Fruit fly (Drosophila melanogaster): ENCODE data around the gene CG15212.

CG15212 gene

dm6 chr3L:5154917-5155613, 23.7 kb downstream of the CG15212 start:
- TF ChIP-seq CTCF (optimal IDR thresholded peaks at IDR 0.05) (no peak), CG8478 (optimal IDR thresholded peaks at IDR 0.05) (no peak)

- no peak for TF ChIP-seq CTCF (optimal IDR thresholded peaks at IDR 0.05)
- TF ChIP-seq CG8478 (optimal IDR thresholded peaks at IDR 0.05) = no peak
Measured at dm6 chr3L:5172470-5172869, 41.1 kb downstream of the CG15212 start.

dm6 chr3L:5176071-5176470, 44.7 kb downstream of the CG15212 start:
- no peak for TF ChIP-seq CG8478 (optimal IDR thresholded peaks at IDR 0.05)
- TF ChIP-seq CTCF (optimal IDR thresholded peaks at IDR 0.05) = no peak

dm6 chr3L:5176789-5177188, 45.4 kb downstream of the CG15212 start:
- no peak for TF ChIP-seq CG8478 (optimal IDR thresholded peaks at IDR 0.05)
- TF ChIP-seq CTCF (optimal IDR thresholded peaks at IDR 0.05) = no peak

dm6 chr3L:5178903-5179302, 47.6 kb downstream of the CG15212 start:
- TF ChIP-seq CG8478 (optimal IDR thresholded peaks at IDR 0.05) = no peak
- TF ChIP-seq CTCF (optimal IDR thresholded peaks at IDR 0.05) = no peak

dm6 chr3L:5180179-5180578, 48.8 kb downstream of the CG15212 start:
- TF ChIP-seq CTCF (optimal IDR thresholded peaks at IDR 0.05) = no peak
- no peak for TF ChIP-seq CG8478 (optimal IDR thresholded peaks at IDR 0.05)

- TF ChIP-seq CG8478 (optimal IDR thresholded peaks at IDR 0.05) (no peak), CTCF (optimal IDR thresholded peaks at IDR 0.05) (no peak)
Measured at dm6 chr3L:5180968-5181612, 49.7 kb downstream of the CG15212 start.
